Worm (Caenorhabditis elegans): ENCODE results near the gene Y66H1A.8.
A peak's percentile ranks its signal among the peaks of the same experiment; 100 is the strongest.

Y66H1A.8 gene

ce11 chrIV:454816-455215, at the start of gene Y66H1A.8, which contains the start of gene M04G7.5:
Gene Y66H1A.8, minus strand, starts transcription at chrIV:454916.
Gene M04G7.5, plus strand, starts transcription at chrIV:455073.
- TF ChIP-seq cog-1 (tag; optimal IDR thresholded peaks at IDR 0.05) (no peak), ztf-23 (GFP tag; IDR thresholded peaks at IDR 0.05) (no peak), T22C8.4 (GFP tag; IDR thresholded peaks at IDR 0.05) (no peak), med-1 (GFP tag; optimal IDR thresholded peaks at IDR 0.05; ENCODE audit: insufficient read depth) (no peak), klf-2 (GFP tag; conservative IDR thresholded peaks at IDR 0.05) (no peak), flt-1 (GFP tag; IDR thresholded peaks at IDR 0.05) (no peak), ref-1 (GFP tag; conservative IDR thresholded peaks at IDR 0.05) (no peak), ztf-29 (GFP tag; IDR thresholded peaks at IDR 0.05) (no peak), tab-1 (GFP tag; IDR thresholded peaks at IDR 0.05) (no peak)

- TF ChIP-seq flt-1 (GFP tag; IDR thresholded peaks at IDR 0.05) (no peak), ztf-29 (GFP tag; IDR thresholded peaks at IDR 0.05) (no peak), med-1 (GFP tag; optimal IDR thresholded peaks at IDR 0.05; ENCODE audit: insufficient read depth) (no peak), cog-1 (tag; optimal IDR thresholded peaks at IDR 0.05) (no peak), T22C8.4 (GFP tag; IDR thresholded peaks at IDR 0.05) (no peak), ref-1 (GFP tag; conservative IDR thresholded peaks at IDR 0.05) (no peak), klf-2 (GFP tag; conservative IDR thresholded peaks at IDR 0.05) (no peak)
These were observed 49.8 kb upstream of the Y66H1A.8 start for ce11 chrIV:504495-504894.

ce11 chrIV:497155-497554, 42.4 kb upstream of the Y66H1A.8 start:
- TF ChIP-seq ztf-29 (GFP tag; IDR thresholded peaks at IDR 0.05), result peak; percentile 59; the same call in 1 of the 2 replicates
- TF ChIP-seq ref-1 (GFP tag; conservative IDR thresholded peaks at IDR 0.05), result no peak
- no peak for TF ChIP-seq klf-2 (GFP tag; conservative IDR thresholded peaks at IDR 0.05)

- no peak for TF ChIP-seq ztf-29 (GFP tag; IDR thresholded peaks at IDR 0.05)
- 0 out of 2 replicates have a peak, but pooled peaks have one; percentile 16 for TF ChIP-seq flt-1 (GFP tag; IDR thresholded peaks at IDR 0.05)
- no peak for TF ChIP-seq tab-1 (GFP tag; IDR thresholded peaks at IDR 0.05)
These were observed 30.1 kb upstream of the Y66H1A.8 start for ce11 chrIV:484768-485167.

ce11 chrIV:484004-484403, 29.3 kb upstream of the Y66H1A.8 start:
- TF ChIP-seq ref-1 (GFP tag; conservative IDR thresholded peaks at IDR 0.05) (no peak), tab-1 (GFP tag; IDR thresholded peaks at IDR 0.05) (no peak), ztf-23 (GFP tag; IDR thresholded peaks at IDR 0.05) (no peak), cog-1 (tag; optimal IDR thresholded peaks at IDR 0.05) (no peak), med-1 (GFP tag; optimal IDR thresholded peaks at IDR 0.05; ENCODE audit: insufficient read depth) (no peak), flt-1 (GFP tag; IDR thresholded peaks at IDR 0.05) (no peak), klf-2 (GFP tag; conservative IDR thresholded peaks at IDR 0.05) (no peak), ztf-29 (GFP tag; IDR thresholded peaks at IDR 0.05) (no peak), T22C8.4 (GFP tag; IDR thresholded peaks at IDR 0.05) (no peak)

- TF ChIP-seq T22C8.4 (GFP tag; IDR thresholded peaks at IDR 0.05) (no peak), flt-1 (GFP tag; IDR thresholded peaks at IDR 0.05) (no peak), ref-1 (GFP tag; conservative IDR thresholded peaks at IDR 0.05) (no peak), cog-1 (tag; optimal IDR thresholded peaks at IDR 0.05) (no peak), tab-1 (GFP tag; IDR thresholded peaks at IDR 0.05) (no peak), med-1 (GFP tag; optimal IDR thresholded peaks at IDR 0.05; ENCODE audit: insufficient read depth) (no peak), klf-2 (GFP tag; conservative IDR thresholded peaks at IDR 0.05) (no peak), ztf-23 (GFP tag; IDR thresholded peaks at IDR 0.05) (no peak), ztf-29 (GFP tag; IDR thresholded peaks at IDR 0.05) (no peak)
These were observed 26.4 kb upstream of the Y66H1A.8 start, which contains the start of gene npr-37 for ce11 chrIV:481067-481466. Gene npr-37, minus strand, starts transcription at chrIV:481167.

- no peak for TF ChIP-seq ztf-29 (GFP tag; IDR thresholded peaks at IDR 0.05)
- no peak for TF ChIP-seq med-1 (GFP tag; optimal IDR thresholded peaks at IDR 0.05; ENCODE audit: insufficient read depth)
- no peak for TF ChIP-seq cog-1 (tag; optimal IDR thresholded peaks at IDR 0.05)
- no peak for TF ChIP-seq ztf-23 (GFP tag; IDR thresholded peaks at IDR 0.05)
- TF ChIP-seq klf-2 (GFP tag; conservative IDR thresholded peaks at IDR 0.05), result no peak
- TF ChIP-seq T22C8.4 (GFP tag; IDR thresholded peaks at IDR 0.05), result no peak
- no peak for TF ChIP-seq flt-1 (GFP tag; IDR thresholded peaks at IDR 0.05)
- no peak for TF ChIP-seq ref-1 (GFP tag; conservative IDR thresholded peaks at IDR 0.05)
- TF ChIP-seq tab-1 (GFP tag; IDR thresholded peaks at IDR 0.05), result no peak
These were observed 13.6 kb upstream of the Y66H1A.8 start for ce11 chrIV:468307-468706.

ce11 chrIV:467291-467690, 12.6 kb upstream of the Y66H1A.8 start:
- TF ChIP-seq ztf-23 (GFP tag; IDR thresholded peaks at IDR 0.05), result no peak
- no peak for TF ChIP-seq tab-1 (GFP tag; IDR thresholded peaks at IDR 0.05)
- no peak for TF ChIP-seq med-1 (GFP tag; optimal IDR thresholded peaks at IDR 0.05; ENCODE audit: insufficient read depth)

ce11 chrIV:466569-466968, 11.9 kb upstream of the Y66H1A.8 start:
- TF ChIP-seq med-1 (GFP tag; optimal IDR thresholded peaks at IDR 0.05; ENCODE audit: insufficient read depth) (no peak), ztf-29 (GFP tag; IDR thresholded peaks at IDR 0.05) (no peak), tab-1 (GFP tag; IDR thresholded peaks at IDR 0.05) (no peak), flt-1 (GFP tag; IDR thresholded peaks at IDR 0.05) (no peak), klf-2 (GFP tag; conservative IDR thresholded peaks at IDR 0.05) (no peak), ref-1 (GFP tag; conservative IDR thresholded peaks at IDR 0.05) (no peak), T22C8.4 (GFP tag; IDR thresholded peaks at IDR 0.05) (no peak), ztf-23 (GFP tag; IDR thresholded peaks at IDR 0.05) (no peak), cog-1 (tag; optimal IDR thresholded peaks at IDR 0.05) (no peak)

ce11 chrIV:462050-462449, 7.3 kb upstream of the Y66H1A.8 start:
- TF ChIP-seq tab-1 (GFP tag; IDR thresholded peaks at IDR 0.05), result 0 out of 2 replicates have a peak, but pooled peaks have one; percentile 67
- no peak for TF ChIP-seq ztf-29 (GFP tag; IDR thresholded peaks at IDR 0.05)
- TF ChIP-seq klf-2 (GFP tag; conservative IDR thresholded peaks at IDR 0.05), result no peak
- no peak for TF ChIP-seq ztf-23 (GFP tag; IDR thresholded peaks at IDR 0.05)
- TF ChIP-seq med-1 (GFP tag; optimal IDR thresholded peaks at IDR 0.05; ENCODE audit: insufficient read depth), result no peak
- no peak for TF ChIP-seq T22C8.4 (GFP tag; IDR thresholded peaks at IDR 0.05)

Data from whole organism, midembryonic.